Worm (Caenorhabditis elegans): ENCODE measurements around the gene txdc-9.

Gene txdc-9

DNA sequence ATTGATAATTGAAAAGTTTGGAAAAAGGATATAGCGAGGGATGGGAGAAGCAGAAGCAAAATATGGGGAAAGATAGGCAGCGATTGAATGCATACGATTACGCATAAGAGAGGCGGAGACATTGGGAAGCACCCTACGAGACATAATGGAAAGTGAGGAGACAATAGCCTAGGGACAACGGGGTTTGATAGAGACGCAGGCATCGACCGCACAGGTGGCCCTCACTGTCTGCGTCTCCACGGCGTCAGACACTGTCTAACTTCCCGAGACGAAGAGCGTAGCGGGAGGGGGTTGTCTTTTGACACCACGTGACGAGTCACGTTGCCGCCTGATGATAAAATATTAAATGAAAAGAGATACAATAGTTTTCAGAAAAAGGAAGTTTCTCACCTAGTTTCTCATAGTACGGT is 11.0 kb upstream of the txdc-9 start (continued):
- peak; percentile 64 for TF ChIP-seq attf-5 (GFP tag; optimal IDR thresholded peaks at IDR 0.05)
- TF ChIP-seq nfyb-1 (GFP tag; IDR thresholded peaks at IDR 0.05): peak; percentile 90
- no peak for TF ChIP-seq T26A5.8 (tag; optimal IDR thresholded peaks at IDR 0.05)
- TF ChIP-seq rpc-1 (optimal IDR thresholded peaks at IDR 0.05): no peak
- TF ChIP-seq rpc-1 (tag; optimal IDR thresholded peaks at IDR 0.05): no peak
- peak; percentile 60 for TF ChIP-seq Y56A3A.18 (GFP tag; IDR thresholded peaks at IDR 0.05)
- no peak for TF ChIP-seq sea-2 (GFP tag; IDR thresholded peaks at IDR 0.05)
- TF ChIP-seq nhr-179 (tag; optimal IDR thresholded peaks at IDR 0.05): no peak
- TF ChIP-seq attf-3 (GFP tag; conservative IDR thresholded peaks at IDR 0.05): no peak
- TF ChIP-seq snpc-3.4 (tag; optimal IDR thresholded peaks at IDR 0.05): no peak

- TF ChIP-seq F39B2.1 (GFP tag; IDR thresholded peaks at IDR 0.05) (no peak), lin-35 (GFP tag; optimal IDR thresholded peaks at IDR 0.05) (peak in 1 of 3 experiments; percentile 6), sea-2 (GFP tag; IDR thresholded peaks at IDR 0.05) (no peak), B0019.2 (GFP tag; conservative IDR thresholded peaks at IDR 0.05) (no peak), dpff-1 (tag; optimal IDR thresholded peaks at IDR 0.05) (no peak), dox-1 (GFP tag; IDR thresholded peaks at IDR 0.05) (no peak), egrh-3 (GFP tag; IDR thresholded peaks at IDR 0.05) (no peak), sptf-2 (GFP tag; optimal IDR thresholded peaks at IDR 0.05) (no peak), ama-1 (optimal IDR thresholded peaks at IDR 0.05) (peak; percentile 43), ama-1 (GFP tag; optimal IDR thresholded peaks at IDR 0.05) (no peak), egl-18 (GFP tag; IDR thresholded peaks at IDR 0.05) (no peak), ZK185.1 (tag; optimal IDR thresholded peaks at IDR 0.05; ENCODE audit: poor library complexity, severe bottlenecking) (no peak), nhr-80 (tag; optimal IDR thresholded peaks at IDR 0.05) (no peak), hlh-26 (GFP tag; conservative IDR thresholded peaks at IDR 0.05) (no peak), F49E8.2 (tag; optimal IDR thresholded peaks at IDR 0.05; ENCODE audit: insufficient read depth) (no peak), F37B4.10 (GFP tag; IDR thresholded peaks at IDR 0.05) (no peak), snpc-1.1 (tag; optimal IDR thresholded peaks at IDR 0.05; ENCODE audit: insufficient read depth) (no peak), repo-1 (tag; optimal IDR thresholded peaks at IDR 0.05) (peak; percentile 25), hrde-1 (tag; optimal IDR thresholded peaks at IDR 0.05; ENCODE audit: borderline replicate concordance) (no peak), hmg-1.2 (GFP tag; IDR thresholded peaks at IDR 0.05) (no peak), nhr-179 (tag; optimal IDR thresholded peaks at IDR 0.05) (no peak), let-607 (tag; optimal IDR thresholded peaks at IDR 0.05) (no peak), ztf-25 (GFP tag; IDR thresholded peaks at IDR 0.05) (no peak)
Observed at ce11 chrIII:6421473-6421872, 10.5 kb upstream of the txdc-9 start.

- TF ChIP-seq ccch-3 (GFP tag; optimal IDR thresholded peaks at IDR 0.05) (no peak), nfya-2 (GFP tag; IDR thresholded peaks at IDR 0.05) (no peak), nhr-80 (tag; optimal IDR thresholded peaks at IDR 0.05) (peak; percentile 72), hmg-1.2 (GFP tag; IDR thresholded peaks at IDR 0.05) (peak; percentile 30; the same call in 1 of the 2 replicates), dox-1 (GFP tag; IDR thresholded peaks at IDR 0.05) (peak; percentile 15; the same call in 1 of the 2 replicates), B0019.2 (GFP tag; conservative IDR thresholded peaks at IDR 0.05) (no peak), C17E4.6 (GFP tag; IDR thresholded peaks at IDR 0.05) (no peak), akir-1 (GFP tag; optimal IDR thresholded peaks at IDR 0.05) (no peak), ets-4 (GFP tag; optimal IDR thresholded peaks at IDR 0.05) (no peak), lin-26 (GFP tag; IDR thresholded peaks at IDR 0.05) (peak; percentile 46; the same call in 1 of the 2 replicates)
Observed at ce11 chrIII:6421973-6422511, 9.9 kb upstream of the txdc-9 start.
